Fruit fly (Drosophila melanogaster) S2 (cell line): ENCODE measurements around the gene Cftr.
A peak's percentile ranks its signal among the peaks of the same experiment; 100 is the strongest.

Experiments used
- CG8478 ChIP-seq: fragments of >200 bp; optimal IDR thresholded peaks from 2 replicates; lab custom pipeline; 2018
- CTCF ChIP-seq, 2 experiments: fragments of >200 bp; optimal IDR thresholded peaks; 2 replicates each; lab custom pipeline; 2018

Gene Cftr

DNA sequence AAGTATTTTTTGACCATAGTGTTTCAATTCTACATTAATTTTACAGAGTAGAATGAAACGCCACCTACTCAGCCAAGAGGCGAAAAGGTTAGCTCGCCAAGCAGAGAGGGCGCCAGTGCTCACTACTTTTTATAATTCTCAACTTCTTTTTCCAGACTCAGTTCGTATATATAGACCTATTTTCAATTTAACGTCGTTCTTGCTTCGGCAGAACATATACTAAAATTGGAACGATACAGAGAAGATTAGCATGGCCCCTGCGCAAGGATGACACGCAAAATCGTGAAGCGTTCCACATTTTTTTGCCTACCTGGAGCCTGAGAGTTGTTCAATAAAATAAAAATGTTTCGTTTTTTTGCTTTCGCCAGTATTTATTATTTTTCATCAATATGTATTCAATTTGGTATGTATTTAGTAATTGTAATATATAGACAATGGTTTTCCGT, 13.3 kb upstream of the Cftr start:
- TF ChIP-seq CG8478: no peak
- peak; percentile 90 to 98 for TF ChIP-seq CTCF (optimal IDR thresholded peaks at IDR 0.05; lab: Kevin White, UChicago)

DNA sequence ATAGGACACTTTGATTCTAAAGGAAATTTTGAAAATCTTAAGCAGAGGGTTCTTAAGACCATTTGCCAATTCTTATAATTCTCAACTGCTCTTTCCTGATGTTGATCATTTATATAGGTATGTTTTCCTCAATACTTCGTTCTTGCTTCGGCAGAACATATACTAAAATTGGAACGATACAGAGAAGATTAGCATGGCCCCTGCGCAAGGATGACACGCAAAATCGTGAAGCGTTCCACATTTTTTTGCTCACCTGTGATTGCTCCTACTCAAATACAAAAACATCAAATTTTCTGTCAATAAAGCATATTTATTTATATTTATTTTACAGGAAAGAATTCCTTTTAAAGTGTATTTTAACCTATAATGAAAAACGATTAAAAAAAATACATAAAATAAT, 12.8 kb upstream of the Cftr start:
- TF ChIP-seq CG8478 (no peak), CTCF (optimal IDR thresholded peaks at IDR 0.05; lab: Kevin White, UChicago) (no peak)

DNA sequence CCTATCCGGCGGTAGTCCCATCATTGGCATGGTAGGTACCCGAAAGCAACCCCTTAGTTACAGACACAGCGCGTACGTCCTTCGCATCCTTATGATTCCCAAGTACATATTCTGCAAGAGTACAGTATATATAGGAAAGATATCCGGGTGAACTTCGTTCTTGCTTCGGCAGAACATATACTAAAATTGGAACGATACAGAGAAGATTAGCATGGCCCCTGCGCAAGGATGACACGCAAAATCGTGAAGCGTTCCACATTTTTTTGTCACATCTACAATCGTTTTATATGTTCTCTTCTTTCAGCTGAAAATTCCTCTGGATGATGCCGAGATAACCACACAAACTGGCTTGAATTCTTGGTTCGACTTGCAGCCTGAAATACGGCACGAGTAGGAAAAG, 12.2 kb upstream of the Cftr start:
- TF ChIP-seq CG8478 (no peak), CTCF (optimal IDR thresholded peaks at IDR 0.05; lab: Kevin White, UChicago) (no peak)

DNA sequence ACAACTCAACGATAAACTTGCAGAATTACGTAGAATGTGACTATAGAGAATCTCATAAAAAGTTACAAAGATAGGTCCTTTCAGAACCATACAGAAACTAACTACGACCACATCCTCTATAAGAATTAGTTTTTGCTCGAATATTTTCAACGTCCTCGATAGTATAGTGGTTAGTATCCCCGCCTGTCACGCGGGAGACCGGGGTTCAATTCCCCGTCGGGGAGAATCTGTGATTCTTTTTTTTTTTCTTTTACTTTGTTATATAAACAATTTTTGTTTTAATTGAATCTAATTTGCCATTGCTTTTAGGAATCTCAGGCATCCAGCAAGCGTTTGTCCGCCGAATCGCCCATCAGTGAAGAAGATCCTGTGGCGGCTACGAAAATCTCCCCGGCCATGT, 11.4 kb upstream of the Cftr start:
- no peak for TF ChIP-seq CTCF (optimal IDR thresholded peaks at IDR 0.05; lab: Kevin White, UChicago)
- no peak for TF ChIP-seq CG8478

DNA sequence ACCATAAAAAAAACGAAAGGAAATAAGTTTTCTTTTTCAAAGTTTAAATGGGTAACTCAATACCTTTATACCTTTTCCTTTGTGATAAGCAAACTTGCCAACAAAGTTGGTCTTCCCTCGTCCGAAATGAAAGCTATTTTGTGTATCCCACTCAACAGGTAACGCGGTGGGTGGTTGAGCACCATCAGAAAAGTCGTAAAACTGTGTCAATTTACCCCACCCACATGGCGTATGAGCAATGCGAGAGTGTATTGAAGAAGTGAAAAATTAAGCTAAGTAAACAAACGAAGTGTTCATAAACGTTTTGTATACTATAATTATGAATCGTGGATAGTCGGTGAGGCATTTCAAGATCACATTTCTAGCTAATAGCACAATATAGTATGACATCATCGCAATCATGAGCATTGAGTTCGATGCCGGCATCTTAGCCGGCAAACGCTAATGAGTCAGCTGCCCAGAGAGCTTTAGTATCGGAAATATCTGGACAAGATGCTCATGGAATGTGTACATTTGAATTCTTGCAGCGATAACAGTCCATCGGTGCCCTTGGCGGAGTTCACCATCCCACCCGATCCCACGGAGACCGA, 7.2 kb upstream of the Cftr start:
- no peak for TF ChIP-seq CTCF (optimal IDR thresholded peaks at IDR 0.05; lab: Kevin White, UChicago)
- TF ChIP-seq CG8478: no peak

DNA sequence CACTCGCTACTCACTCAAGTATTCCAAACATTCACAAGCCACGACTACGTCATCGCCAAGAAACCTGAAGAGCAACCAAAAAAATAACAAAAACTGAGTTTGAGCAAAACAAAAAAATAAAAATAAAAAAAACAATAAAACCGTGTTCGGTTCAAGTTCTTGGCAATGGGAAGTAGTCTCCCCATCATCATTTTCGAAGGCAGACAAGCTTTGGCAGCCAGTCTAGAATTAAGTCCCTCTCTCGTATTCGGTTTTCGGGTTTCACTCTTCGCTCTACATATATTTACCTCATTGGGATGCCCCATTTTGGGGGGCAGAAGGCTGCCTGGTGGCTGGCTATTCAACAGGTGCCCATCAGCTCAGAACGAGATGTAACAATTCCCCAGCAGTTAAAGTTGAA, 6.1 kb upstream of the Cftr start:
- TF ChIP-seq CTCF (optimal IDR thresholded peaks at IDR 0.05; lab: Kevin White, UChicago) (no peak), CG8478 (no peak)

DNA sequence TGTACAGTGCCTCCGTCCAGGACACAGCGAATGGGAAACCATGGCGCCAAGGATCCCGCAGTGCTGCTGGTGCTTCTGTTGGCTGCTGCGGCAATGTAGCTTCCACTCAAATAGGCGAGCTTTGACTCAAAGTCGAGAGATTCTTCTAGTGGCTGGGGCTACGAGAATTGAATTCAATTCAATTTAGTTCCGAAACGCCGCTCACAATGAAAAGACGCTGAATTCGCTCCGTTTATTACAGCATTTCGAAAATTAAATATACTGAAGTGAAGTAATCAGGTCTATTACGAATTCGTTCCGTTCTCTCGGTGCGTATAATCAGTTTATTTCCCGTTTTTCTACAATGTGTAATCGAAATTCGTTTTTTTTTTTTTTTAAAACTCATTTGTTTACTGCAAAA, 5.1 kb upstream of the Cftr start:
- TF ChIP-seq CTCF (optimal IDR thresholded peaks at IDR 0.05; lab: Kevin White, UChicago) (no peak), CG8478 (no peak)

DNA sequence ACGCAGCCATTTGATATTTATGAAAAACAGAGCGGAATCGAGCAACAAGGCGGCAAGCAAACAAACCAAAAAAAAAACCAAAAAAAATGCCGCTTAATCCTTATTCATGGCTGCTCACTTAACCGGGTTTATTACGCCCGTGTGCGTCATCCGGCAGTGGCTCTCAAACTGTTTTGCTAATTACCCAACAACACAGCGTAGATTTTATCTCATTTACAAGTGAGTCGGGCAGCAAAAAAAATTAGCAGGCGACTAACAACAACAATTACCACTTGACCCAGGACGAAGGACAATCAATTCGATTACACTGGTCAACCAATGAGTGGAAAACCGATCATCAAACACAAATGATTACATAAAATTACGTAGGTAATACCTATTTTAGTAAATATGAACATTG, 4.5 kb upstream of the Cftr start:
- no peak for TF ChIP-seq CTCF (optimal IDR thresholded peaks at IDR 0.05; lab: Kevin White, UChicago)
- no peak for TF ChIP-seq CG8478

DNA sequence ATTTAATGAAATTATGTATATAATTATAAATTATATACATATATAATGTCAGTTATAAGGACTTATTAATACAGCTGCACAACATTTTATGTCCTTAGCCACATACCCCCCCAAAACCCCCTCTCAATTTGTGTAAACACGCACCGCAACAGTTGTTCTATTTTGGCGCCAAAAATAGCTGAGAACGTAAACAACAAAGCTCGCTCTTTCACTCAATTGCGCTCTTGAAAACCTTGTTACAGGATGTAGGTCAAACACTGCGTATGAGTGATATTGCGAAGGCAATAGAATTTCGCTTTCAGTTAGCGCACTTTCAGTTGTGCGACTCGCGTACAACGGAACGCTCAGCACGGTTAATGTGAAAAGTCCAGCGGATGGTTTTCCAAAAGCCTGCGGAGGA, 674 bp upstream of the Cftr start, which contains the start of gene Esyt2:
Gene Esyt2 (plus strand): TSS at position 332 of the 400 bp plus-strand sequence.
- TF ChIP-seq CTCF (optimal IDR thresholded peaks at IDR 0.05; lab: Kevin White, UChicago) (no peak), CG8478 (no peak)

DNA sequence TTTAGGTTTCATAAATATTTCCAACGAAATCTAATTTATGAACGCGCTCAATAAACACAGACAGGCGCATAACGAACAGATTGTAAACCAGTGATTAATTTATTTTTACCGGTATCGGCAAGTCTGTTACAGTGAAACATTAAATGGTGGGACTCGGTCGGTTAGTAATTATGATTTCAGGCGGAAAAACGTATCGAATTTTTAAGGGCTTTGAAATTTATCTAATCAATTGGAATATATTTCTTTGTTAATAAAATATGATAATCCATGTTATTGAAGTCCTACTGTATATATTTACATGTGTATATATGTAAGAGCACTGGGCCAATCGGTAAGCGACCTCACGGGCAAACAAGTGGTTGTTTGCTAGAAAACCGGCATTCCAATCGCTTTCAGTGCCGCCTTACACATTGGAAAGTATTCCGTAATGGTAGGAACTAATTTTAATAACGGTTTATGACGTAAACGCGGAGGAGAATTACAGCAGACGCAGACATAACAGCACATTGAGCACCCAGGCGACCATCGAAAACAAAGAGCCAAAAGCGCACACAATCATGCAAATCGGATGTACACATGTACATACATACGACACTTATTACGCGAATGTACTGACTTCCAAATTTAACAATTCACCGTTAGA, 560 bp downstream of the Cftr start:
- no peak for TF ChIP-seq CG8478
- TF ChIP-seq CTCF (optimal IDR thresholded peaks at IDR 0.05; lab: Kevin White, UChicago): no peak

DNA sequence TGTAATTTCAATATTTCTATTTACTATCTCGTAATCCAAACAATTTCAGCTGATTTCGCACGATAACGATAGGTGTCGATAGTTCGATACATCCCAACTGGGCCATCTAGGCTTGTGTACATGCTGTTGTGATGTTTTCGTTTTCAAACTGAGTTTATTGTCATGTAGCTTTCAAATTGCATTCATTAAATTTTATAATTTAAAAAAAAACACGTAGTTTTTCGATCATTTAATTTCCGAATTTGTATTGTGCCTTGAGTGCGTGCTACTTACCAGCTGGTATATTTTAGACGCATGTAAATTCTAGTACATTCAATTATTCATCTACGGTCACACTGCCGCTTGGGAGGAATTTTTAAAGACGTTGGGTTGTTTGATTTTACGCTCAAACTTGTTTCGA, 13.4 kb downstream of the Cftr start, which contains the start of the genes CG13623 and ana1:
Gene CG13623 (minus strand): TSS at position 231 of the 400 bp plus-strand sequence.
Gene ana1 (plus strand): TSS at position 249 of the 400 bp plus-strand sequence.
- no peak for TF ChIP-seq CG8478
- TF ChIP-seq CTCF (optimal IDR thresholded peaks at IDR 0.05; lab: Kevin White, UChicago): no peak

DNA sequence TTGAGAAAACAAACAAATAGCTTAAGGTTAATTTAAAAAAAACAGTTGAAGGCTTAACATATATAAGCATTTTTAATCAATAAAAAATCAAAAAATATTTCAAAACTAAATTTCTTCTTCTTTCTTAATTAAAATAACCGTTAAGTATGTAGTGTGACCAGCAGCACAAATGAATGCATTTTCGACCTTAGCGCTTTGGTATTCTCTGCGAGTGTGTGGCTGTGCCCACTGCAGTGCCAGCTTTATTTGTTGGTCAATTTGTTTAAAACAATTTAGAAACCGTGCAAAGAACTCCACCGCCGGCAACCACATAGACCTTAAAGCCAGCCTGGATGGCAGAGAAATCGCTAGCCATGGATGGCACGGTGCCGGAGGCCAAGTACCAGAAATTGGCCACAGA, 15.9 kb downstream of the Cftr start, which contains the start of gene CG6607:
Gene CG6607 (plus strand): TSS at position 203 of the 400 bp plus-strand sequence.
- TF ChIP-seq CTCF (optimal IDR thresholded peaks at IDR 0.05; lab: Kevin White, UChicago): no peak
- no peak for TF ChIP-seq CG8478

DNA sequence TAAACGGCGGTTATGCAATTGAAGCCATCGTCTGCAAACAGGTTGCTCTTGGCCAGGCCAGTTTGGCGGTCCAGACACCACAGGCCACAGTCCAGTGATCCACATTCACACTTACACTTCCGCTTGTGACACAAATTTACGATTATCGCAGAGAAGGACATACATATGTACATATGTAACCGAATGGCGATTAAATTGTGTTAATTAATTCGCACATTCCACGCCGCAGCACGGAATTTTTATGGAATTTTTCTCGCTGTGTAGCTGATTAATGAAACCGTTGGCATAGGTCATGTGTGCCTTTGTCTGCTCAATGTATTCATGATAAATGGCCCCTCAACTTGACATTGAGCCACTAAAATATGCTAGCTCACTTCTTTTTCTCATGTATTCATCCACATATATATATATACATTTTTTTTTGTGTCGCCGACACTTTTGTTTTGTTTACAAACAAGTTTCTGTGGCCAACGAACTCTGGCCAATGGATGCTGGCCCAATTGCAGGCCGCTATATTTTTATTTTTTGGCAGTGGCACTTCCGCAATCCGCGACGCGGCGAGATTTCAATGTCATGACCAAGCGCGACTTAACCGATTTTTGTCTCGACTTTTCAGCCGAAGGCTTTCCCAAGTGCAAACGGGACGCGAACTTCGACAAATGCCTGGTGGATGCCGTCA, 17.6 kb downstream of the Cftr start:
- TF ChIP-seq CG8478 (no peak), CTCF (optimal IDR thresholded peaks at IDR 0.05; lab: Kevin White, UChicago) (no peak)

DNA sequence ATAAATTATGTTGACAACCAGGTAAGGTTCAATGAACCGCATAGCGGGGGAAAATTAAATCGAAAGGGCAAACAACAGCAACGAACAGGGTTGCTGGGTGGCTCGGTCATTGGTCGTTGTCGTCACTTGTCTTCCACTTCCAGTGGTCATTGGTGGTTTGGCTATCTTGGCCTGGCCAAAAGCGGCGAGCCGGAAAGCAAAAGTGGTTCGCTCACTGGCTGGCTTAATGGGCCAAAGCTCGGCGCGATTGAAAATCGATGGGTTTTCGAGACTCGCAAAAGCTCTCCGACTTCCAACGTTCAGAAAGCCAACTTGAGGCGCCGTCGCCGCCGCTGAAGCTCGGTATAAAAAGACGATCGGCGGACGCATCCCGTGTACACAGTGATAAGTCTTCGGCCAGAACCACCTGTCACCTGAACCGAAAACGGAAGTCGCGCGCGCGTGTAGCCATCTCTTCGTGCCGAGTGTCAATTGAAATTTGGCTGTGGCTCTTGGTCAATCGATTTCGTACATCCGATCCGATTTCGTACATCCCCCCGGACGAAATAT, 19.2 kb downstream of the Cftr start, which contains the start of gene Jhbp12:
Gene Jhbp12 (plus strand): TSS at position 369 of the 549 bp plus-strand sequence.
- no peak for TF ChIP-seq CG8478
- no peak for TF ChIP-seq CTCF (optimal IDR thresholded peaks at IDR 0.05; lab: Kevin White, UChicago)

DNA sequence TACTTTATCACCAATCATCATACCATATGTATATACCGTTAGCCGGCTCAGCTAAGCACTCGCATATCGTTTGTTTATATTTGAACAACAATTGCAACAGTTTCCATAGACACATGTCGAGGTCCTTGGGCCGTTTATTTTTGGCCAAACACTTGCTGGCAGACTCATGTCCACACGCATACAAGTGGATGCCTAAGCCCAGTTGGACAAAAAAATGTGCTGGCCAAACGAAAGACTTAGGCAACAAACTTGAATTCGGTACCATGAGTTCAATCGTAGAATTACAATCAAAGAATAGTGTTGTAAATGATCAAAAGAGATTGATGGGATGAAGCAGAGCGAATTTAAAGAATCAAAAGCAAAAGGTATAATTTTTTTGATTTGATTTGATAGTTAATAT, 20.1 kb downstream of the Cftr start, which contains the start of gene CG13622:
Gene CG13622 (minus strand): TSS at position 101 of the 400 bp plus-strand sequence.
- no peak for TF ChIP-seq CTCF (optimal IDR thresholded peaks at IDR 0.05; lab: Kevin White, UChicago)
- TF ChIP-seq CG8478: no peak

DNA sequence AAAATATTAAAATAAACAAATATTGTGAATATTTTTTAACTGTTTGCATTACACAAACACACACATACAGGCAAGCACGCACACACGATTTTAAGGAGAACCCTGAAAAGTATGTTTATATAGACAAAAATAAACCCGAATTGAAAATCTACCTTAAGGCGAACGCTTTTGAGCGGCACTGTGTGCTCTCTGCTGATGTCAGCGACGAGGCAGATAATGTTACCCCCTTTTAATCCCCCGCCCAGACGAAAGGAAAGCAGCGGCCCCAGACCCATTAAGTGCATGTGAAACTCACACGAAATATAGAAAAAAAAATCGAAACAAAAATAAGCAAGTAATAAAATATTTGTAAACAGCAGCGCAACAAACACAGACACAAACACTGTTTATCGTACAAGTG, 22.4 kb downstream of the Cftr start:
- TF ChIP-seq CTCF (optimal IDR thresholded peaks at IDR 0.05; lab: Kevin White, UChicago): no peak
